Worm (Caenorhabditis elegans) whole organism, early embryonic: ENCODE measurements around the gene srlf-17.

Experiments used
- ama-1 ChIP-seq: fragments of 150-350 bp; optimal IDR thresholded peaks from 2 replicates; lab custom pipeline; 2014
- ceh-13 ChIP-seq: fragments of 200-800 bp; sonication (Bioruptor generic); optimal IDR thresholded peaks from 2 replicates; lab custom pipeline; 2018; ENCODE audit warnings: mild to moderate bottlenecking, missing genetic modification characterization, missing compliant biosample characterization
- flt-1 ChIP-seq: fragments of 200-800 bp; sonication (Bioruptor generic); IDR thresholded peaks from 2 replicates; pipeline ENCODE4 v1.3.6; 2022; ENCODE audit warnings: missing genetic modification characterization, missing compliant biosample characterization
- hmbx-1 ChIP-seq: sonication (generic microtip); optimal IDR thresholded peaks from 2 replicates; lab custom pipeline; 2016; ENCODE audit warnings: mild to moderate bottlenecking, missing genetic modification characterization, missing compliant biosample characterization
- pes-1 ChIP-seq: fragments of 200-800 bp; sonication (Bioruptor generic); IDR thresholded peaks from 2 replicates; pipeline ENCODE4 v1.3.6; 2022; ENCODE audit warnings: missing genetic modification reagents, missing genetic modification characterization, missing compliant biosample characterization
- scrt-1 ChIP-seq: fragments of 200-800 bp; sonication (Bioruptor generic); IDR thresholded peaks from 2 replicates; pipeline ENCODE4 v1.3.6; 2022; ENCODE audit warnings: missing genetic modification characterization, missing compliant biosample characterization

DNA sequence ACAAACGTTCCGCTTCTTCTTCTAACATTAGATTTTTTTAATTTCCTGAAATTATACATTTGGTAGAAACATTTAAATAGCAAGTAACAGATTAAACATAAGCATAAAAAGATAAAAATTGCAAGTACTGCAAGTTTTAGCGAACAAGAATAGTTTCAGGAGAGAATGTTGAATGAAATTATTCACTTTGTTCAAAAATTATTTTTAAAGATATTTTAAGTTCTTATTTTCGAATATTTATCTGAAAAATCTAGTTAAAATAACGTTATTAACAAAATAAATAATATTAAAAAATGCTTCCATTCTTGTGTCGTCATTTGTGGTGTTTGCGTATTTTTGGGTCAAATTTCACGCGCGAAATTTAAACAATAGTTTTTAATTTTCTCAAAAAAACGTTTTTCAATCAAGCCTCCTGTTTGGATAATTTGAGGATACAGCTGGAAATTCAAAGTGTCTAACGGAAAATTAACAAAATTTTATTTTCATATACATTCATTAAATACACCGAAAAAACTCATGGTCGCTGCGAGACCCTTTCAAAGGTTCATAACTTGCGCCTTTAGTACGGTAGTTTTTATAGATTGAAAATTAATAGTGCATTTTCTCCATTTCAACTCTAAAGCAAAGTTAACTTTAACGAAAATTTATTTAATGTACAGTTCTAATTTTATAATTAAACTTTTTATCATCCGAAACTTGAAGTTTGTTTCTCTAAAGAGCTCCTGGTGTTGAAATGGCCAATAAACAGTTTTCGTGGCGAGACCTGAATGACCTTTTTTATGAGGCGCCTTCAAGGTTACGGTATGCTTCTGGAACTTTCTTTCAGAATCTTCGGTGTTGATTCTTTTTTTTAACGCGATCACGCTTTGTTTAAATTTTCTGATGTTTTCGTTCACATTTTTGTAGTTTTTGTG lies 40.1 kb upstream of the srlf-17 start, which contains the start of gene skih-2:
- TF ChIP-seq ama-1 (lab: Kevin White, UChicago) (no peak), scrt-1 (no peak), hmbx-1 (tag; lab: Kevin White, UChicago) (no peak), ceh-13 (GFP tag; lab: Kevin White, UChicago) (no peak), pes-1 (GFP tag; lab: Robert Waterston, UW) (no peak), flt-1 (no peak)
